Fruit fly (Drosophila melanogaster): Measurements from ENCODE around the gene Srp68.

Srp68 gene

DNA sequence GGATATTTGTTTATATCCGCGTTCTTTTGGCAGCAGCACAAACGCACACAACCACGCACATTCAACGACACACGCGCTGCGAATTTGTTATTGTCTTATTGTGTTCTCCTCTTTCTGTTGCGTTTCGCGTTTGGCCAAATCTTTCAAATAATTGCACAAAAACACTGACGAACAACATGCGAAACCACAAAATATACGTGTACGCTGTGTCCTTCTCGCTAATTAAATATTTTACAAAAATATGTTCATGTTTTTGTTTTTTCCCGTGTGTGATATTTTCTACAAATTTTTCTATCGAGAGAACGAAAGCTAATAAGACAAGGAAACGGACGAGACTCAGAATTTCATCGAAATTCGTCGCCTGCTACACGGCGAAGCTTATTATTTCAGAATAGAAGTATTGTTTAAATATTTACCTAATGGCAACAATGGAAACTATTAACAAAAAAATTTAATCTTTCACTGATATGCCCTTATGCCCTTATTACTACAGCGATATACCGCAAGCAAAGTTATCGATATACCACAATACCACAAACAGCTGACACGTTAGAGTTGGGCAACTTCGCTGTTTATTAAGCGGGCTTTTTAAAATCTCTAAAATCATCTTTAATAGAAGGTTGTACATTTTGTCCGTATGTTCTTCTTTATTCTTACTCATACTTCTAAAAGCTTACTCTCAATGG lies 20.7 kb upstream of the Srp68 start, which contains the start of the genes CG43783 and orb2:
TSS of gene CG43783 (minus strand) at position 311 of the 686 bp plus-strand sequence.
TSS of gene orb2 (minus strand) at position 502 of the 686 bp plus-strand sequence.
- TF ChIP-seq psq (optimal IDR thresholded peaks at IDR 0.05) (no peak), Myc (optimal IDR thresholded peaks at IDR 0.05) (no peak), ttk (optimal IDR thresholded peaks at IDR 0.05) (no peak), Sin3A (optimal IDR thresholded peaks at IDR 0.05) (no peak), insv (optimal IDR thresholded peaks at IDR 0.05) (no peak), h (optimal IDR thresholded peaks at IDR 0.05) (no peak)

- TF ChIP-seq Sin3A (optimal IDR thresholded peaks at IDR 0.05) (no peak), h (optimal IDR thresholded peaks at IDR 0.05) (no peak), ttk (optimal IDR thresholded peaks at IDR 0.05) (no peak), insv (optimal IDR thresholded peaks at IDR 0.05) (no peak), Myc (optimal IDR thresholded peaks at IDR 0.05) (no peak), psq (optimal IDR thresholded peaks at IDR 0.05) (no peak)
Observed at dm6 chr3L:8954648-8955033, 20.2 kb upstream of the Srp68 start, which contains the start of gene GNBP3. TSS of gene GNBP3 (plus strand) at chr3L:8955021.

- TF ChIP-seq h (optimal IDR thresholded peaks at IDR 0.05): no peak
- TF ChIP-seq Sin3A (optimal IDR thresholded peaks at IDR 0.05): no peak
Observed at dm6 chr3L:8955199-8955598, 19.6 kb upstream of the Srp68 start.

dm6 chr3L:8956669-8957068 lies 18.2 kb upstream of the Srp68 start, which contains the start of gene mRpL12:
TSS of gene mRpL12 (plus strand) at chr3L:8956791.
- TF ChIP-seq h (optimal IDR thresholded peaks at IDR 0.05) (no peak), ttk (optimal IDR thresholded peaks at IDR 0.05) (no peak), Sin3A (optimal IDR thresholded peaks at IDR 0.05) (no peak), Myc (optimal IDR thresholded peaks at IDR 0.05) (no peak), psq (optimal IDR thresholded peaks at IDR 0.05) (no peak), insv (optimal IDR thresholded peaks at IDR 0.05) (no peak)

dm6 chr3L:8958557-8958956 lies 16.3 kb upstream of the Srp68 start, which contains the start of gene CG13313:
TSS of gene CG13313 (plus strand) at chr3L:8958857.
- TF ChIP-seq h (optimal IDR thresholded peaks at IDR 0.05) (no peak), insv (optimal IDR thresholded peaks at IDR 0.05) (no peak), Sin3A (optimal IDR thresholded peaks at IDR 0.05) (no peak), psq (optimal IDR thresholded peaks at IDR 0.05) (no peak), ttk (optimal IDR thresholded peaks at IDR 0.05) (no peak), Myc (optimal IDR thresholded peaks at IDR 0.05) (no peak)

dm6 chr3L:8964458-8964857 lies 10.4 kb upstream of the Srp68 start, which contains the start of gene ValRS-m:
TSS of gene ValRS-m (minus strand) at chr3L:8964769.
- no peak for TF ChIP-seq insv (optimal IDR thresholded peaks at IDR 0.05)
- no peak for TF ChIP-seq Myc (optimal IDR thresholded peaks at IDR 0.05)
- no peak for TF ChIP-seq h (optimal IDR thresholded peaks at IDR 0.05)
- no peak for TF ChIP-seq psq (optimal IDR thresholded peaks at IDR 0.05)
- no peak for TF ChIP-seq Sin3A (optimal IDR thresholded peaks at IDR 0.05)

dm6 chr3L:8966324-8967011 lies 8.4 kb upstream of the Srp68 start, which contains the start of the genes CG5653 and CG5021:
TSS of gene CG5653 (minus strand) at chr3L:8966374.
TSS of gene CG5021 (plus strand) at chr3L:8966829.
- no peak for TF ChIP-seq Sin3A (optimal IDR thresholded peaks at IDR 0.05)
- TF ChIP-seq h (optimal IDR thresholded peaks at IDR 0.05): no peak
- TF ChIP-seq psq (optimal IDR thresholded peaks at IDR 0.05): no peak
- TF ChIP-seq Myc (optimal IDR thresholded peaks at IDR 0.05): no peak
- TF ChIP-seq insv (optimal IDR thresholded peaks at IDR 0.05): no peak
- TF ChIP-seq ttk (optimal IDR thresholded peaks at IDR 0.05): no peak

DNA sequence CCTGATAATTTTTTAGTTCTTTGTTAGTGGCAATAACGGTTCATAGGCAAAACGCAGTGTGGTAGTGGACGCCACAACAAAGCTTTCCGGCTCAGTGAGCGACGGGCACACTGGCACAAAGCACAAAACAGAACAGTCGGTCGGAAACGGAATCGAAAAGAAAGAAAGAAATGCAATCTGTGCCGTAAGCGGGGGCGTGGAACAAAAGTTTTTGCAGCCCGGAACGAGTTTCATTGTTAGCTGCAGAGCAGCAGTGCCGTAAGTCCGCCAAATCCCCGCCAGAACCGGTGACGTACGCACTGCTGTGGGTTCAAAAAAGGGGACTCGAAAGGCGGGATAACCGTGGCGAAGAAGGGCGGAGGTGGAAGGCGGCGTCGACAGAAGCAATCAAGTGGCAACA lies 6.4 kb upstream of the Srp68 start, which contains the start of gene CG5026:
TSS of gene CG5026 (plus strand) at position 92 of the 400 bp plus-strand sequence.
- TF ChIP-seq insv (optimal IDR thresholded peaks at IDR 0.05) (no peak), Sin3A (optimal IDR thresholded peaks at IDR 0.05) (no peak)

- TF ChIP-seq Sin3A (optimal IDR thresholded peaks at IDR 0.05): no peak
- no peak for TF ChIP-seq Myc (optimal IDR thresholded peaks at IDR 0.05)
- no peak for TF ChIP-seq psq (optimal IDR thresholded peaks at IDR 0.05)
- TF ChIP-seq h (optimal IDR thresholded peaks at IDR 0.05): no peak
- no peak for TF ChIP-seq ttk (optimal IDR thresholded peaks at IDR 0.05)
- TF ChIP-seq insv (optimal IDR thresholded peaks at IDR 0.05): no peak
Observed at dm6 chr3L:8978678-8979413, 4.0 kb downstream of the Srp68 start.

- TF ChIP-seq ttk (optimal IDR thresholded peaks at IDR 0.05): no peak
- TF ChIP-seq psq (optimal IDR thresholded peaks at IDR 0.05): no peak
- no peak for TF ChIP-seq Myc (optimal IDR thresholded peaks at IDR 0.05)
- no peak for TF ChIP-seq insv (optimal IDR thresholded peaks at IDR 0.05)
- no peak for TF ChIP-seq h (optimal IDR thresholded peaks at IDR 0.05)
Observed at dm6 chr3L:8979780-8980179, 4.9 kb downstream of the Srp68 start, which contains the start of gene CG5644. TSS of gene CG5644 (minus strand) at chr3L:8979880.

dm6 chr3L:8981495-8981894 lies 6.6 kb downstream of the Srp68 start, which contains the start of gene CG13314:
TSS of gene CG13314 (plus strand) at chr3L:8981795.
- no peak for TF ChIP-seq ttk (optimal IDR thresholded peaks at IDR 0.05)
- no peak for TF ChIP-seq h (optimal IDR thresholded peaks at IDR 0.05)
- TF ChIP-seq Sin3A (optimal IDR thresholded peaks at IDR 0.05): no peak
- TF ChIP-seq insv (optimal IDR thresholded peaks at IDR 0.05): no peak
- TF ChIP-seq psq (optimal IDR thresholded peaks at IDR 0.05): no peak
- no peak for TF ChIP-seq Myc (optimal IDR thresholded peaks at IDR 0.05)

dm6 chr3L:8982044-8982443 lies 7.2 kb downstream of the Srp68 start:
- TF ChIP-seq Myc (optimal IDR thresholded peaks at IDR 0.05) (no peak), h (optimal IDR thresholded peaks at IDR 0.05) (no peak), insv (optimal IDR thresholded peaks at IDR 0.05) (no peak), ttk (optimal IDR thresholded peaks at IDR 0.05) (no peak), psq (optimal IDR thresholded peaks at IDR 0.05) (no peak), Sin3A (optimal IDR thresholded peaks at IDR 0.05) (no peak)
